Fruit fly (Drosophila melanogaster): ENCODE measurements around the gene CG12426.

Gene CG12426

DNA sequence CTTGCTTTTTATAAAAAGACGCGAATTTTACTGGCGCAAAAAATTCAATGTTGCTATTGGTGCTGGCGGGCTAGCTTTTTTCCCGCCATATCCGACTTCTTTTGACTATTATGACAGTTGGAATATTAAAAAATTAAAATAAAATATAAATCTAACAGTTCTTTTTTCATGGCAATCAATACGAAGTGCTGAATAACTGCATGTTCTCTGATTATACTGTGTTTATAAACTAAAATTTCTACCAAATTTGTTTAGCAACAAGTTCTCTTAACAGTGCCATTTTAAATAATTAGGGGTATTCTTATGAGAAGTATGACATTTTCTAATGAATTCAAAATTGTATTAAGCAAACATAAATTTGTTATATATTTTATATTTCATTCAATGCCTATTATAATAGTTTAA, 47.2 kb upstream of the CG12426 start, which contains the start of gene Boh1 (continued):
- TF ChIP-seq CG11247 (GFP tag; IDR thresholded peaks at IDR 0.05) (no peak), Atf3 (GFP tag; optimal IDR thresholded peaks at IDR 0.05) (no peak), CG15601 (tag; optimal IDR thresholded peaks at IDR 0.05) (peak; percentile 32), CG7745 (tag; optimal IDR thresholded peaks at IDR 0.05) (no peak), Med (GFP tag) (peak; percentile 69), dm (GFP tag; optimal IDR thresholded peaks at IDR 0.05) (no peak), Sry-β (GFP tag; optimal IDR thresholded peaks at IDR 0.05) (peak; percentile 94), Optix (GFP tag; IDR thresholded peaks at IDR 0.05) (no peak), ab (GFP tag; optimal IDR thresholded peaks at IDR 0.05) (no peak), row (GFP tag; IDR thresholded peaks at IDR 0.05) (peak; percentile 90), CG6272 (GFP tag; IDR thresholded peaks at IDR 0.05) (no peak), Adf1 (GFP tag; IDR thresholded peaks at IDR 0.05) (no peak), CG12071 (GFP tag; optimal IDR thresholded peaks at IDR 0.05) (no peak), bowl (GFP tag; IDR thresholded peaks at IDR 0.05) (no peak), corto (GFP tag; optimal IDR thresholded peaks at IDR 0.05) (no peak), Usf (GFP tag; optimal IDR thresholded peaks at IDR 0.05) (no peak), tna (GFP tag; IDR thresholded peaks at IDR 0.05; ENCODE audit: partially characterized antibody) (no peak), en (GFP tag; optimal IDR thresholded peaks at IDR 0.05) (no peak), dysf (GFP tag; IDR thresholded peaks at IDR 0.05) (no peak), CG30403 (GFP tag; optimal IDR thresholded peaks at IDR 0.05) (peak; percentile 37), bbx (GFP tag; IDR thresholded peaks at IDR 0.05; ENCODE audit: partially characterized antibody) (no peak), CkIIα-i1 (GFP tag; IDR thresholded peaks at IDR 0.05) (no peak), CG11695 (GFP tag; IDR thresholded peaks at IDR 0.05) (no peak), CG14965 (GFP tag; optimal IDR thresholded peaks at IDR 0.05; ENCODE audit: borderline replicate concordance) (no peak), odd (GFP tag; optimal IDR thresholded peaks at IDR 0.05) (no peak), crol (GFP tag; IDR thresholded peaks at IDR 0.05) (no peak), fd102C (GFP tag; optimal IDR thresholded peaks at IDR 0.05) (no peak), CG6791 (GFP tag; IDR thresholded peaks at IDR 0.05; ENCODE audit: partially characterized antibody) (no peak), CG6813 (GFP tag; optimal IDR thresholded peaks at IDR 0.05) (no peak), unpg (GFP tag; optimal IDR thresholded peaks at IDR 0.05) (peak; percentile 21), Mad (GFP tag; optimal IDR thresholded peaks at IDR 0.05) (no peak), Jarid2 (GFP tag; optimal IDR thresholded peaks at IDR 0.05) (no peak), abd-A (tag; optimal IDR thresholded peaks at IDR 0.05) (no peak), ranshi (GFP tag; IDR thresholded peaks at IDR 0.05) (no peak), Ada2b (GFP tag; IDR thresholded peaks at IDR 0.05) (no peak), Poxn (GFP tag; IDR thresholded peaks at IDR 0.05) (no peak), inv (GFP tag; IDR thresholded peaks at IDR 0.05; ENCODE audit: partially characterized antibody) (no peak), CG9817 (tag; optimal IDR thresholded peaks at IDR 0.05) (peak; percentile 2), mld (GFP tag; IDR thresholded peaks at IDR 0.05; ENCODE audit: partially characterized antibody) (no peak), CG9876 (GFP tag; optimal IDR thresholded peaks at IDR 0.05) (no peak), jumu (GFP tag; optimal IDR thresholded peaks at IDR 0.05) (no peak), wek (GFP tag; optimal IDR thresholded peaks at IDR 0.05) (peak; percentile 84), CG12236 (GFP tag; optimal IDR thresholded peaks at IDR 0.05) (no peak), CG2116 (GFP tag; optimal IDR thresholded peaks at IDR 0.05) (peak; percentile 67), CG14710 (tag; optimal IDR thresholded peaks at IDR 0.05) (peak; percentile 51), CG1603 (tag; optimal IDR thresholded peaks at IDR 0.05) (no peak), kni (GFP tag; optimal IDR thresholded peaks at IDR 0.05) (no peak), CG32767 (GFP tag; IDR thresholded peaks at IDR 0.05) (no peak), CG11085 (GFP tag; IDR thresholded peaks at IDR 0.05) (no peak), CG30431 (GFP tag; optimal IDR thresholded peaks at IDR 0.05) (no peak), sd (tag; optimal IDR thresholded peaks at IDR 0.05) (no peak)

Measured in whole organism, embryonic.